Fruit fly (Drosophila melanogaster) S2 (cell line): ENCODE results near the gene x16.

Experiments
- CG8478 ChIP-seq: fragments of >200 bp; optimal IDR thresholded peaks from 2 replicates; lab custom pipeline; 2018
- CTCF ChIP-seq, 2 experiments: fragments of >200 bp; optimal IDR thresholded peaks; 2 replicates each; lab custom pipeline; 2018

- TF ChIP-seq CTCF (optimal IDR thresholded peaks at IDR 0.05; lab: Kevin White, UChicago) = no peak
- TF ChIP-seq CG8478 = no peak
Observed at dm6 chr2L:6919203-6919849, 684 bp downstream of the x16 start.
